Fruit fly (Drosophila melanogaster) whole organism, prepupa: ENCODE data around the gene CG4822.
A peak's percentile ranks its signal among the peaks of the same experiment; 100 is the strongest.

Source experiments
- Blimp-1 ChIP-seq: fragments of 200-800 bp; sonication (Bioruptor generic); optimal IDR thresholded peaks from 3 replicates; lab custom pipeline; 2017; ENCODE audit warnings: missing biosample characterization, missing genetic modification characterization, mild to moderate bottlenecking, moderate library complexity, missing genetic modification reagents
- CG10631 ChIP-seq: fragments of 200-800 bp; sonication (Bioruptor generic); optimal IDR thresholded peaks from 2 replicates; lab custom pipeline; 2016; ENCODE audit warnings: missing biosample characterization, missing genetic modification characterization
- CG10669 ChIP-seq: fragments of 200-800 bp; sonication (Bioruptor generic); optimal IDR thresholded peaks from 3 replicates; lab custom pipeline; 2018; ENCODE audit warnings: missing biosample characterization, mild to moderate bottlenecking, missing genetic modification characterization, moderate library complexity
- CG11762 ChIP-seq: fragments of 200-800 bp; sonication (Bioruptor generic); optimal IDR thresholded peaks from 3 replicates; lab custom pipeline; 2016; ENCODE audit warnings: missing biosample characterization, missing genetic modification characterization; ENCODE audit not compliant: insufficient read depth
- CG15336 ChIP-seq: fragments of 200-800 bp; sonication (Bioruptor generic); IDR thresholded peaks from 2 replicates; pipeline ENCODE4 v1.3.6; 2022; ENCODE audit warnings: missing biosample characterization, missing genetic modification characterization
- CG1621 ChIP-seq: fragments of 200-800 bp; sonication (Bioruptor generic); optimal IDR thresholded peaks from 3 replicates; lab custom pipeline; 2018; ENCODE audit warnings: missing biosample characterization, mild to moderate bottlenecking, missing genetic modification characterization
- CG16779 ChIP-seq: fragments of 200-800 bp; sonication (Bioruptor generic); optimal IDR thresholded peaks from 3 replicates; lab custom pipeline; 2017; ENCODE audit warnings: missing biosample characterization, mild to moderate bottlenecking, missing genetic modification characterization
- CG3032 ChIP-seq: fragments of 200-800 bp; optimal IDR thresholded peaks from 2 replicates; lab custom pipeline; 2019; ENCODE audit warnings: missing biosample characterization, mild to moderate bottlenecking, missing genetic modification characterization, moderate library complexity
- CG31627 ChIP-seq: fragments of 200-800 bp; sonication (Bioruptor generic); optimal IDR thresholded peaks from 3 replicates; lab custom pipeline; 2016; ENCODE audit warnings: missing biosample characterization, missing genetic modification characterization
- CG32006 ChIP-seq: fragments of 200-800 bp; sonication (Bioruptor generic); optimal IDR thresholded peaks from 3 replicates; lab custom pipeline; 2017; ENCODE audit warnings: missing biosample characterization, mild to moderate bottlenecking, missing genetic modification characterization
- CG34406 ChIP-seq: fragments of 200-800 bp; sonication (Bioruptor generic); optimal IDR thresholded peaks from 3 replicates; lab custom pipeline; 2016; ENCODE audit warnings: missing biosample characterization, missing genetic modification characterization
- CG6163 ChIP-seq: fragments of 200-800 bp; sonication (Bioruptor generic); IDR thresholded peaks from 3 replicates; pipeline ENCODE4 v1.3.6; 2022; ENCODE audit warnings: missing biosample characterization, missing genetic modification characterization
- CG6276 ChIP-seq: fragments of 200-800 bp; sonication (Bioruptor generic); optimal IDR thresholded peaks from 2 replicates; lab custom pipeline; 2017; ENCODE audit warnings: missing biosample characterization, mild to moderate bottlenecking, missing genetic modification characterization
- CG6792 ChIP-seq: fragments of 200-800 bp; sonication (Bioruptor generic); optimal IDR thresholded peaks from 3 replicates; lab custom pipeline; 2016; ENCODE audit warnings: missing biosample characterization, missing genetic modification characterization
- CG6808 ChIP-seq: fragments of 200-800 bp; sonication (Bioruptor generic); optimal IDR thresholded peaks from 3 replicates; lab custom pipeline; 2017; ENCODE audit warnings: missing biosample characterization, missing genetic modification characterization, mild to moderate bottlenecking, moderate library complexity, missing genetic modification reagents
- CG6854 ChIP-seq: fragments of 200-800 bp; sonication (Bioruptor generic); optimal IDR thresholded peaks from 2 replicates; lab custom pipeline; 2017; ENCODE audit warnings: missing biosample characterization, mild to moderate bottlenecking, missing genetic modification characterization
- CG7368 ChIP-seq: fragments of 200-800 bp; sonication (Bioruptor generic); optimal IDR thresholded peaks from 3 replicates; lab custom pipeline; 2016; ENCODE audit warnings: missing biosample characterization, missing genetic modification characterization
- CG8119 ChIP-seq: fragments of 200-800 bp; sonication (Bioruptor generic); IDR thresholded peaks from 3 replicates; pipeline ENCODE4 v1.3.6; 2022; ENCODE audit warnings: missing biosample characterization, missing genetic modification characterization
- CG8319 ChIP-seq: fragments of 200-800 bp; sonication (Bioruptor generic); optimal IDR thresholded peaks from 3 replicates; lab custom pipeline; 2016; ENCODE audit warnings: missing biosample characterization, missing genetic modification characterization
- CG8632 ChIP-seq: fragments of 200-800 bp; sonication (Bioruptor generic); optimal IDR thresholded peaks from 3 replicates; lab custom pipeline; 2016; ENCODE audit warnings: missing biosample characterization, missing genetic modification characterization
- CG9139 ChIP-seq: fragments of 200-800 bp; sonication (Bioruptor generic); optimal IDR thresholded peaks from 3 replicates; lab custom pipeline; 2017; ENCODE audit warnings: missing biosample characterization, mild to moderate bottlenecking, missing genetic modification characterization
- Eip75B ChIP-seq: fragments of 200-800 bp; sonication (Bioruptor generic); optimal IDR thresholded peaks from 3 replicates; lab custom pipeline; 2016; ENCODE audit warnings: missing biosample characterization, missing genetic modification characterization
- Eip93F ChIP-seq: fragments of 200-800 bp; sonication (Bioruptor generic); optimal IDR thresholded peaks from 2 replicates; lab custom pipeline; 2016; ENCODE audit warnings: missing biosample characterization, mild to moderate bottlenecking, missing genetic modification characterization
- Ets21C ChIP-seq: fragments of 200-800 bp; sonication (Bioruptor generic); optimal IDR thresholded peaks from 3 replicates; lab custom pipeline; 2016; ENCODE audit warnings: missing biosample characterization, missing genetic modification characterization
- Gug ChIP-seq: fragments of 200-800 bp; sonication (Bioruptor generic); IDR thresholded peaks from 2 replicates; pipeline ENCODE4 v1.3.6; 2022; ENCODE audit warnings: missing biosample characterization, missing genetic modification characterization
- Hr38 ChIP-seq: sonication (Bioruptor generic); optimal IDR thresholded peaks from 2 replicates; lab custom pipeline; 2016; ENCODE audit warnings: missing biosample characterization, missing genetic modification characterization
- Hr39 ChIP-seq: fragments of 200-800 bp; sonication (Bioruptor generic); optimal IDR thresholded peaks from 2 replicates; lab custom pipeline; 2016; ENCODE audit warnings: missing biosample characterization, missing genetic modification characterization
- Hr4 ChIP-seq: fragments of 200-800 bp; sonication (Bioruptor generic); optimal IDR thresholded peaks from 3 replicates; lab custom pipeline; 2016; ENCODE audit warnings: missing biosample characterization, missing genetic modification characterization
- Lpt ChIP-seq: fragments of 200-800 bp; sonication (Bioruptor generic); optimal IDR thresholded peaks from 3 replicates; lab custom pipeline; 2016; ENCODE audit warnings: missing biosample characterization, missing genetic modification characterization
- Met ChIP-seq: fragments of 200-800 bp; sonication (Bioruptor generic); optimal IDR thresholded peaks from 3 replicates; lab custom pipeline; 2016; ENCODE audit warnings: missing biosample characterization, missing genetic modification characterization
- OdsH ChIP-seq: fragments of 200-800 bp; sonication (Bioruptor generic); optimal IDR thresholded peaks from 3 replicates; lab custom pipeline; 2016; ENCODE audit warnings: missing biosample characterization, missing genetic modification characterization
- Sox15 ChIP-seq: fragments of 200-800 bp; sonication (Bioruptor generic); optimal IDR thresholded peaks from 3 replicates; lab custom pipeline; 2016; ENCODE audit warnings: missing biosample characterization, missing genetic modification characterization
- achi ChIP-seq: fragments of 200-800 bp; sonication (Bioruptor generic); optimal IDR thresholded peaks from 3 replicates; lab custom pipeline; 2016; ENCODE audit warnings: missing biosample characterization, missing genetic modification characterization
- cyc ChIP-seq: fragments of 200-800 bp; sonication (Bioruptor generic); optimal IDR thresholded peaks from 3 replicates; lab custom pipeline; 2016; ENCODE audit warnings: missing biosample characterization, missing genetic modification characterization
- dsx ChIP-seq: fragments of 200-800 bp; optimal IDR thresholded peaks from 3 replicates; lab custom pipeline; 2019; ENCODE audit warnings: missing biosample characterization, mild to moderate bottlenecking, missing genetic modification characterization, moderate library complexity; ENCODE audit not compliant: poor library complexity, severe bottlenecking
- eg ChIP-seq: fragments of 200-800 bp; sonication (Bioruptor generic); IDR thresholded peaks from 3 replicates; pipeline ENCODE4 v1.3.6; 2022; ENCODE audit warnings: missing biosample characterization, missing genetic modification characterization
- esn ChIP-seq: fragments of 200-800 bp; sonication (Bioruptor generic); optimal IDR thresholded peaks from 2 replicates; lab custom pipeline; 2016; ENCODE audit warnings: missing biosample characterization, mild to moderate bottlenecking, missing genetic modification characterization, moderate library complexity
- fd59A ChIP-seq: fragments of 200-800 bp; sonication (Bioruptor generic); optimal IDR thresholded peaks from 2 replicates; lab custom pipeline; 2017; ENCODE audit warnings: missing biosample characterization, mild to moderate bottlenecking, missing genetic modification characterization, missing genetic modification reagents
- fd85E ChIP-seq: fragments of 200-800 bp; sonication (Bioruptor generic); optimal IDR thresholded peaks from 3 replicates; lab custom pipeline; 2016; ENCODE audit warnings: missing biosample characterization, missing genetic modification characterization
- fkh ChIP-seq: fragments of 200-800 bp; sonication (Bioruptor generic); optimal IDR thresholded peaks from 3 replicates; lab custom pipeline; 2017; ENCODE audit warnings: missing biosample characterization, mild to moderate bottlenecking, missing genetic modification characterization, moderate library complexity
- lz ChIP-seq: fragments of 200-800 bp; sonication (Bioruptor generic); optimal IDR thresholded peaks from 3 replicates; lab custom pipeline; 2016; ENCODE audit warnings: missing biosample characterization, missing genetic modification characterization
- net ChIP-seq: fragments of 200-800 bp; sonication (Bioruptor generic); optimal IDR thresholded peaks from 3 replicates; lab custom pipeline; 2016; ENCODE audit warnings: missing biosample characterization, missing genetic modification characterization
- spab ChIP-seq: fragments of 200-800 bp; sonication (Bioruptor generic); optimal IDR thresholded peaks from 2 replicates; lab custom pipeline; 2017; ENCODE audit warnings: missing biosample characterization, mild to moderate bottlenecking, missing genetic modification characterization, missing genetic modification reagents
- ss ChIP-seq, 2 experiments: fragments of 200-800 bp; sonication (Bioruptor generic); optimal IDR thresholded peaks; 2 replicates in 1 of 2; 3 replicates in 1 of 2; lab custom pipeline; 2017 to 2018; ENCODE audit warnings: mild to moderate bottlenecking in 2 of 2, missing biosample characterization in 2 of 2, missing genetic modification characterization in 2 of 2, moderate library complexity in 1 of 2
- svp ChIP-seq: fragments of 200-800 bp; sonication (Bioruptor generic); peaks from one replicate; lab custom pipeline; 2016; ENCODE audit warnings: missing biosample characterization, missing genetic modification characterization
- vri ChIP-seq: fragments of 200-800 bp; sonication (Bioruptor generic); optimal IDR thresholded peaks from 3 replicates; lab custom pipeline; 2016; ENCODE audit warnings: missing biosample characterization, mild to moderate bottlenecking, missing genetic modification characterization

The CG4822 gene

DNA sequence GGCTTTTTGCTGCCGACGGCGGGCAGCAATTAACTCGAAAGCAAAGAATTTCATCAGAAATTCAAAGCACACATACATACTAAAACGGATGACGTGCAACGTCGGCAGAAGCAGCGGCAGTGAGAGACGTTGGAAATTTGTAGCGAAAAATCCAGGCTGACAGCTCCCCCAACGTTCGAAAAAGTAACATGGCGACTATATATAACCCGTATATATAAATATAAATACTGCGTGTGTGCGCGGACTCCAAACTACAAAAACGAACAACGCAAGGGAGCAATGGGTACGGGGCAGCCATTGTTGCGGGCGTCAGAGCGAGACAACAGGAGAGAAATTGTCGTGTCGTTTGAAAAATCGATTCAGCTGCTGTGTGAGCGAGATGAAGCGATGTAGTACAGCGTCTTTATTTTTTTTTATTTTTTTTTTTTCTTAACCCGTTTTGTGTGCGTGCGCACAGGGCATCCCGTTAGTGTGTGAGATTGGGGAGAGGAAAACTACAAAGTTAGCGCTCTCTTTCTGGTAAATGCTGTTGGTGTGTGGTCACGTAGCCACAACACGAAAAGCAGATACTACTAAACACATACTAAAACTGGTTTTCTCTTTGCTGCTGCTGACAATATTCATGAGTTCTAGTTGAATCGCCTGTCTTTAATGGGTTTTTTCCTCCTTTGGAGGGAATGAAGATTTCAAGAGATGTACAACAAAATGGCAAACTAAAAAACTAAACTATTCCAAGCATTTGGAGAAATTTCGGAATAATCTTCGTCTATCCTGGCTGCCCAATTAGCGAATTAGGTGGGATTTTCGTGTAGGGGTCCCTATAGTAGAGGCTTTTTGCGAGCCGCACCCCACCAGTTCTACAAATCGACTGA lies 39.3 kb upstream of the CG4822 start (continued):
- peak; percentile 92 for TF ChIP-seq Eip93F (GFP tag; lab: Kevin White, UChicago)
- TF ChIP-seq Blimp-1 (GFP tag; lab: Kevin White, UChicago) = no peak
- peak; percentile 85 for TF ChIP-seq OdsH (GFP tag; lab: Kevin White, UChicago)
- TF ChIP-seq CG10631 (GFP tag; lab: Kevin White, UChicago) = peak; percentile 70
- peak; percentile 22 for TF ChIP-seq CG7368 (GFP tag; lab: Kevin White, UChicago)
- TF ChIP-seq CG6163 (GFP tag; lab: Robert Waterston, UW) = no peak
- no peak for TF ChIP-seq Ets21C (GFP tag; lab: Kevin White, UChicago)
- TF ChIP-seq vri (GFP tag; lab: Kevin White, UChicago) = peak; percentile 91
- TF ChIP-seq Sox15 (GFP tag; lab: Kevin White, UChicago) = no peak
- TF ChIP-seq CG11762 (GFP tag; lab: Kevin White, UChicago) = peak; percentile 44
- peak; percentile 58 for TF ChIP-seq CG8319
- TF ChIP-seq Eip75B (GFP tag; lab: Kevin White, UChicago) = peak; percentile 88
- TF ChIP-seq CG6854 = peak; percentile 23
- TF ChIP-seq Lpt (GFP tag; lab: Kevin White, UChicago) = peak; percentile 97
- TF ChIP-seq CG32006 (GFP tag; lab: Kevin White, UChicago) = peak; percentile 87
- TF ChIP-seq fd85E = peak; percentile 87
- TF ChIP-seq ss (GFP tag; optimal IDR thresholded peaks at IDR 0.05; lab: Kevin White, UChicago) = peak; percentile 94 to 97
- peak; percentile 67 for TF ChIP-seq achi (GFP tag; lab: Kevin White, UChicago)
- TF ChIP-seq Hr39 = no peak
- peak; percentile 70 for TF ChIP-seq CG10669 (GFP tag; lab: Kevin White, UChicago)
- peak; percentile 54 for TF ChIP-seq CG34406 (GFP tag; lab: Kevin White, UChicago)
- peak; percentile 41 for TF ChIP-seq CG6792 (GFP tag; lab: Kevin White, UChicago)
- peak; percentile 69 for TF ChIP-seq CG3032 (tag; lab: Kevin White, UChicago)
- peak; percentile 80 for TF ChIP-seq CG6276 (GFP tag; lab: Kevin White, UChicago)
- no peak for TF ChIP-seq Gug (GFP tag; lab: Robert Waterston, UW)
- no peak for TF ChIP-seq CG8119 (GFP tag; lab: Robert Waterston, UW)
- TF ChIP-seq Hr38 (GFP tag; lab: Kevin White, UChicago) = no peak
- TF ChIP-seq CG8632 (GFP tag; lab: Kevin White, UChicago) = peak; percentile 74
- peak; percentile 2 for TF ChIP-seq CG31627 (GFP tag; lab: Kevin White, UChicago)
- no peak for TF ChIP-seq eg (GFP tag; lab: Robert Waterston, UW)
- TF ChIP-seq fd59A (GFP tag; lab: Kevin White, UChicago) = peak; percentile 85

DNA sequence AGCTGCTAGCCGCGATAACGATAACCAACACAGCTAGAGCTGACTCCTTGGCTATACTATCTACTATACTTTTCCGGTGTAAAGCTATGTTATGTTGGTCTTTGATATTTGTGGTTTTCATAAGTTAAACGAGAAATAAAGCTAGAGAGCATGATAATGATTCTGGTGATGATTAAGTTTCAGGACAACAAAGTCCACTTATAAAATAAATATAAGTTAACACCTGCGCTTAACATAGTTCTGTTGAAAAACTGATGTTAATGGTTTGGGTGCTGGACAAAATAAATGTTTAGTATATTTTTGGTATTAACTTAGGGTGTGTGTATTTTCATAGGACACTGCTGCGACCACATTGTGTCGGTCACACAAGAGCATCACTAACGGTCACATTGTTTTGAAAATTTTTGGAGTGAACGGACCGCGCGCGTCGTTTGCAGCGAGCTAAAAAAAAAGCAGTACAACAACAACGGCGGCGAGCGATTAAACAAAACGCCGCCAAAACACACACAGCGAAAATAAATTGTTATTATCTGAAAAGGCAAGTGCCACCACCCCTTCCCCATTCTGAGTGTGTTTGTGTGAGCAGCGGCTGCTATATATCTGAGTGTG lies 37.2 kb upstream of the CG4822 start, which contains the start of the genes CG33635 and spen:
TSS of gene CG33635 (minus strand) at position 16 of the 609 bp plus-strand sequence.
TSS of gene spen (plus strand) at position 384 of the 609 bp plus-strand sequence.
- TF ChIP-seq CG9139 (peak; percentile 24), fkh (peak; percentile 76), Hr4 (GFP tag; lab: Kevin White, UChicago) (no peak), CG6808 (peak; percentile 39), esn (GFP tag; lab: Kevin White, UChicago) (peak; percentile 58), CG15336 (GFP tag; lab: Robert Waterston, UW) (no peak), lz (GFP tag; lab: Kevin White, UChicago) (no peak), svp (GFP tag; lab: Kevin White, UChicago) (no peak), cyc (GFP tag; lab: Kevin White, UChicago) (no peak), spab (GFP tag; lab: Kevin White, UChicago) (no peak), net (GFP tag; lab: Kevin White, UChicago) (peak; percentile 41), CG31627 (GFP tag; lab: Kevin White, UChicago) (no peak), CG8319 (no peak), CG16779 (tag; lab: Kevin White, UChicago) (peak; percentile 53), Sox15 (GFP tag; lab: Kevin White, UChicago) (no peak), Eip93F (GFP tag; lab: Kevin White, UChicago) (peak; percentile 52), CG34406 (GFP tag; lab: Kevin White, UChicago) (no peak), CG6854 (peak; percentile 59), Met (GFP tag; lab: Kevin White, UChicago) (no peak), CG6792 (GFP tag; lab: Kevin White, UChicago) (no peak), fd85E (peak; percentile 50), CG8632 (GFP tag; lab: Kevin White, UChicago) (no peak), CG10631 (GFP tag; lab: Kevin White, UChicago) (no peak), eg (GFP tag; lab: Robert Waterston, UW) (no peak), CG1621 (tag; lab: Kevin White, UChicago) (peak; percentile 52), CG32006 (GFP tag; lab: Kevin White, UChicago) (no peak), dsx (GFP tag; lab: Kevin White, UChicago) (peak; percentile 71)
